Worm (Caenorhabditis elegans) whole organism, mixed stage, embryonic: Measurements from ENCODE around the gene Y41C4A.32.

Source experiments
- M03D4.4 ChIP-seq: sonication (generic microtip); optimal IDR thresholded peaks from 2 replicates; lab custom pipeline; 2017; ENCODE audit warnings: mild to moderate bottlenecking, missing genetic modification characterization, missing compliant biosample characterization
- bed-3 ChIP-seq: fragments of 200-800 bp; sonication (Bioruptor generic); optimal IDR thresholded peaks from 3 replicates; lab custom pipeline; 2018; ENCODE audit warnings: mild to moderate bottlenecking, missing genetic modification characterization, moderate library complexity, missing compliant biosample characterization
- blmp-1 ChIP-seq: fragments of 150-350 bp; optimal IDR thresholded peaks from 2 replicates; lab custom pipeline; 2014; ENCODE audit warnings: missing biosample characterization, missing genetic modification characterization
- ceh-43 ChIP-seq: fragments of 200-800 bp; sonication (Bioruptor generic); optimal IDR thresholded peaks from 2 replicates; lab custom pipeline; 2018; ENCODE audit warnings: mild to moderate bottlenecking, missing genetic modification characterization, moderate library complexity, missing compliant biosample characterization
- ceh-83 ChIP-seq: fragments of 200-800 bp; sonication (Bioruptor generic); optimal IDR thresholded peaks from 2 replicates; lab custom pipeline; 2018; ENCODE audit warnings: mild to moderate bottlenecking, missing genetic modification characterization, missing compliant biosample characterization
- cnd-1 ChIP-seq: fragments of 200-800 bp; sonication (Bioruptor generic); optimal IDR thresholded peaks from 2 replicates; lab custom pipeline; 2018; ENCODE audit warnings: mild to moderate bottlenecking, missing genetic modification characterization, missing compliant biosample characterization
- drap-1 ChIP-seq: fragments of 200-800 bp; sonication (Bioruptor generic); optimal IDR thresholded peaks from 3 replicates; lab custom pipeline; 2018; ENCODE audit warnings: mild to moderate bottlenecking, missing genetic modification characterization, missing compliant biosample characterization
- elt-1 ChIP-seq: sonication (generic microtip); optimal IDR thresholded peaks from 2 replicates; lab custom pipeline; 2017; ENCODE audit warnings: missing genetic modification characterization, mild to moderate bottlenecking, missing compliant biosample characterization, antibody characterized with exemption, moderate library complexity, borderline replicate concordance; ENCODE audit not compliant: insufficient read depth
- elt-3 ChIP-seq: fragments of 150-350 bp; optimal IDR thresholded peaks from 2 replicates; lab custom pipeline; 2014; ENCODE audit warnings: missing biosample characterization, missing genetic modification characterization
- flh-1 ChIP-seq: fragments of 200-800 bp; sonication (Bioruptor generic); optimal IDR thresholded peaks from 2 replicates; lab custom pipeline; 2018; ENCODE audit warnings: mild to moderate bottlenecking, missing genetic modification characterization, moderate library complexity, missing compliant biosample characterization
- ham-2 ChIP-seq: fragments of 200-800 bp; sonication (Bioruptor generic); optimal IDR thresholded peaks from 2 replicates; lab custom pipeline; 2018; ENCODE audit warnings: mild to moderate bottlenecking, missing genetic modification characterization, missing compliant biosample characterization
- hlh-1 ChIP-seq: fragments of 150-350 bp; optimal IDR thresholded peaks from 2 replicates; lab custom pipeline; 2014; ENCODE audit warnings: missing biosample characterization, missing genetic modification reagents, missing genetic modification characterization
- lin-13 ChIP-seq: fragments of 150-350 bp; optimal IDR thresholded peaks from 2 replicates; lab custom pipeline; 2014; ENCODE audit warnings: missing biosample characterization, missing genetic modification characterization
- lin-32 ChIP-seq: fragments of 200-800 bp; sonication (Bioruptor generic); optimal IDR thresholded peaks from 2 replicates; lab custom pipeline; 2018; ENCODE audit warnings: mild to moderate bottlenecking, missing genetic modification characterization, missing compliant biosample characterization
- lsy-2 ChIP-seq: fragments of 150-350 bp; optimal IDR thresholded peaks from 2 replicates; lab custom pipeline; 2014; ENCODE audit warnings: missing biosample characterization, missing genetic modification characterization
- mab-5 ChIP-seq: fragments of 150-350 bp; optimal IDR thresholded peaks from 2 replicates; lab custom pipeline; 2014; ENCODE audit warnings: missing biosample characterization, missing genetic modification characterization
- mep-1 ChIP-seq: fragments of 150-350 bp; optimal IDR thresholded peaks from 2 replicates; lab custom pipeline; 2017; ENCODE audit warnings: missing biosample characterization, missing genetic modification reagents, missing genetic modification characterization, inconsistent platforms
- mls-2 ChIP-seq: sonication (generic microtip); optimal IDR thresholded peaks from 2 replicates; lab custom pipeline; 2016; ENCODE audit warnings: mild to moderate bottlenecking, missing genetic modification characterization, moderate library complexity, missing compliant biosample characterization
- nhr-12 ChIP-seq: fragments of 150-350 bp; optimal IDR thresholded peaks from 2 replicates; lab custom pipeline; 2014; ENCODE audit warnings: missing biosample characterization, missing genetic modification characterization
- nhr-2 ChIP-seq: fragments of 150-350 bp; optimal IDR thresholded peaks from 2 replicates; lab custom pipeline; 2014; ENCODE audit warnings: missing biosample characterization, missing genetic modification characterization
- nhr-237 ChIP-seq: fragments of 150-350 bp; optimal IDR thresholded peaks from 2 replicates; lab custom pipeline; 2014; ENCODE audit warnings: missing biosample characterization, missing genetic modification characterization
- nhr-28 ChIP-seq: fragments of 150-350 bp; optimal IDR thresholded peaks from 2 replicates; lab custom pipeline; 2014; ENCODE audit warnings: missing biosample characterization, missing genetic modification characterization
- nhr-76 ChIP-seq: sonication (generic microtip); optimal IDR thresholded peaks from 2 replicates; lab custom pipeline; 2017; ENCODE audit warnings: missing biosample characterization, missing genetic modification characterization
- pha-4 ChIP-seq: fragments of 150-350 bp; optimal IDR thresholded peaks from 2 replicates; lab custom pipeline; 2018; ENCODE audit warnings: missing biosample characterization, missing genetic modification reagents, missing genetic modification characterization
- sem-2 ChIP-seq: fragments of 200-800 bp; sonication (Bioruptor generic); optimal IDR thresholded peaks from 2 replicates; lab custom pipeline; 2018; ENCODE audit warnings: mild to moderate bottlenecking, missing genetic modification characterization, missing compliant biosample characterization
- snpc-4 ChIP-seq: fragments of 150-350 bp; optimal IDR thresholded peaks from 2 replicates; lab custom pipeline; 2014; ENCODE audit warnings: missing biosample characterization, missing genetic modification characterization
- sptf-1 ChIP-seq: sonication (generic microtip); optimal IDR thresholded peaks from 2 replicates; lab custom pipeline; 2017; ENCODE audit warnings: mild to moderate bottlenecking, missing genetic modification characterization, moderate library complexity, missing compliant biosample characterization
- unc-120 ChIP-seq: sonication (generic microtip); optimal IDR thresholded peaks from 2 replicates; lab custom pipeline; 2017; ENCODE audit warnings: missing genetic modification characterization, missing compliant biosample characterization; ENCODE audit not compliant: poor library complexity, severe bottlenecking
- unc-39 ChIP-seq: fragments of 150-350 bp; optimal IDR thresholded peaks from 2 replicates; lab custom pipeline; 2014; ENCODE audit warnings: missing biosample characterization, missing genetic modification characterization
- unc-62 ChIP-seq: fragments of 150-350 bp; optimal IDR thresholded peaks from 2 replicates; lab custom pipeline; 2014; ENCODE audit warnings: missing biosample characterization, missing genetic modification reagents, missing genetic modification characterization
- zip-8 ChIP-seq: fragments of 150-350 bp; optimal IDR thresholded peaks from 2 replicates; lab custom pipeline; 2014; ENCODE audit warnings: missing biosample characterization, missing genetic modification characterization
- ztf-11 ChIP-seq: fragments of 150-350 bp; optimal IDR thresholded peaks from 2 replicates; lab custom pipeline; 2014; ENCODE audit warnings: missing biosample characterization, missing genetic modification characterization

Gene Y41C4A.32

ce11 chrIII:11689303-11689702, 32.2 kb upstream of the Y41C4A.32 start:
- no peak for TF ChIP-seq flh-1 (GFP tag; lab: Kevin White, UChicago)
- no peak for TF ChIP-seq lsy-2
- peak; percentile 78 for TF ChIP-seq elt-1 (tag; lab: Kevin White, UChicago)
- peak; percentile 68 for TF ChIP-seq elt-3 (tag; lab: Kevin White, UChicago)
- TF ChIP-seq, all 35 proteins: peak for 2

ce11 chrIII:11689887-11690286, 31.6 kb upstream of the Y41C4A.32 start:
- TF ChIP-seq zip-8 (tag; lab: Kevin White, UChicago) (no peak), ztf-11 (tag; lab: Kevin White, UChicago) (no peak), hlh-1 (tag; lab: Kevin White, UChicago) (no peak), snpc-4 (tag; lab: Kevin White, UChicago) (no peak), nhr-12 (tag; lab: Kevin White, UChicago) (no peak), flh-1 (GFP tag; lab: Kevin White, UChicago) (no peak)

ce11 chrIII:11692380-11692779, 29.1 kb upstream of the Y41C4A.32 start:
- no peak for TF ChIP-seq ceh-43 (GFP tag; lab: Kevin White, UChicago)
- no peak for TF ChIP-seq ceh-83 (GFP tag; lab: Kevin White, UChicago)
- TF ChIP-seq nhr-28 (tag; lab: Kevin White, UChicago): no peak
- TF ChIP-seq lin-13 (tag; lab: Kevin White, UChicago): no peak
- TF ChIP-seq sem-2 (GFP tag; lab: Kevin White, UChicago): no peak
- no peak for TF ChIP-seq unc-120 (tag; lab: Kevin White, UChicago)
- no peak for TF ChIP-seq hlh-1 (tag; lab: Kevin White, UChicago)
- no peak for TF ChIP-seq flh-1 (GFP tag; lab: Kevin White, UChicago)
- TF ChIP-seq elt-1 (tag; lab: Kevin White, UChicago): no peak
- TF ChIP-seq M03D4.4 (tag; lab: Kevin White, UChicago): no peak
- TF ChIP-seq mls-2 (tag; lab: Kevin White, UChicago): no peak
- no peak for TF ChIP-seq unc-62 (GFP tag; lab: Kevin White, UChicago)
- TF ChIP-seq cnd-1 (tag; lab: Kevin White, UChicago): no peak
- no peak for TF ChIP-seq snpc-4 (tag; lab: Kevin White, UChicago)

ce11 chrIII:11694506-11694947, 27.0 kb upstream of the Y41C4A.32 start:
- no peak for TF ChIP-seq lin-13 (tag; lab: Kevin White, UChicago)
- TF ChIP-seq ham-2 (GFP tag; lab: Kevin White, UChicago): no peak
- no peak for TF ChIP-seq zip-8 (tag; lab: Kevin White, UChicago)
- TF ChIP-seq pha-4 (tag; lab: Kevin White, UChicago): no peak
- no peak for TF ChIP-seq drap-1
- no peak for TF ChIP-seq nhr-2
- no peak for TF ChIP-seq nhr-76
- no peak for TF ChIP-seq bed-3 (GFP tag; lab: Kevin White, UChicago)
- no peak for TF ChIP-seq lin-32
- no peak for TF ChIP-seq mab-5 (tag; lab: Kevin White, UChicago)
- TF ChIP-seq blmp-1 (tag; lab: Kevin White, UChicago): no peak
- no peak for TF ChIP-seq sptf-1 (tag; lab: Kevin White, UChicago)
- no peak for TF ChIP-seq elt-3 (tag; lab: Kevin White, UChicago)
- no peak for TF ChIP-seq flh-1 (GFP tag; lab: Kevin White, UChicago)
- no peak for TF ChIP-seq mls-2 (tag; lab: Kevin White, UChicago)
- no peak for TF ChIP-seq cnd-1 (tag; lab: Kevin White, UChicago)
- TF ChIP-seq nhr-28 (tag; lab: Kevin White, UChicago): no peak
- no peak for TF ChIP-seq unc-120 (tag; lab: Kevin White, UChicago)
- TF ChIP-seq elt-1 (tag; lab: Kevin White, UChicago): no peak
- no peak for TF ChIP-seq unc-39

ce11 chrIII:11694975-11695374, 26.5 kb upstream of the Y41C4A.32 start, which contains the start of gene Y41C4A.22:
TSS of gene Y41C4A.22 (plus strand) at chrIII:11695275.
- TF ChIP-seq mep-1 (tag; lab: Kevin White, UChicago) (no peak), unc-62 (GFP tag; lab: Kevin White, UChicago) (no peak), unc-120 (tag; lab: Kevin White, UChicago) (no peak), bed-3 (GFP tag; lab: Kevin White, UChicago) (no peak), nhr-12 (tag; lab: Kevin White, UChicago) (no peak), lin-13 (tag; lab: Kevin White, UChicago) (no peak), blmp-1 (tag; lab: Kevin White, UChicago) (no peak), mab-5 (tag; lab: Kevin White, UChicago) (no peak), elt-3 (tag; lab: Kevin White, UChicago) (no peak), lsy-2 (no peak), snpc-4 (tag; lab: Kevin White, UChicago) (no peak), nhr-237 (tag; lab: Kevin White, UChicago) (no peak)
- TF ChIP-seq, all 35 proteins: peak for 0
